Fruit fly (Drosophila melanogaster) S2 (cell line): Measurements from ENCODE around the gene Tsen2.

ENCODE experiments used
- CG8478 ChIP-seq: fragments of >200 bp; optimal IDR thresholded peaks from 2 replicates; lab custom pipeline; 2018
- CTCF ChIP-seq, 2 experiments: fragments of >200 bp; optimal IDR thresholded peaks; 2 replicates each; lab custom pipeline; 2018

The Tsen2 gene

dm6 chr2L:16729556-16729955 is at the start of gene Tsen2:
Gene Tsen2, plus strand, starts transcription at chr2L:16729777.
- TF ChIP-seq CG8478 (no peak), CTCF (optimal IDR thresholded peaks at IDR 0.05; lab: Kevin White, UChicago) (no peak)

DNA sequence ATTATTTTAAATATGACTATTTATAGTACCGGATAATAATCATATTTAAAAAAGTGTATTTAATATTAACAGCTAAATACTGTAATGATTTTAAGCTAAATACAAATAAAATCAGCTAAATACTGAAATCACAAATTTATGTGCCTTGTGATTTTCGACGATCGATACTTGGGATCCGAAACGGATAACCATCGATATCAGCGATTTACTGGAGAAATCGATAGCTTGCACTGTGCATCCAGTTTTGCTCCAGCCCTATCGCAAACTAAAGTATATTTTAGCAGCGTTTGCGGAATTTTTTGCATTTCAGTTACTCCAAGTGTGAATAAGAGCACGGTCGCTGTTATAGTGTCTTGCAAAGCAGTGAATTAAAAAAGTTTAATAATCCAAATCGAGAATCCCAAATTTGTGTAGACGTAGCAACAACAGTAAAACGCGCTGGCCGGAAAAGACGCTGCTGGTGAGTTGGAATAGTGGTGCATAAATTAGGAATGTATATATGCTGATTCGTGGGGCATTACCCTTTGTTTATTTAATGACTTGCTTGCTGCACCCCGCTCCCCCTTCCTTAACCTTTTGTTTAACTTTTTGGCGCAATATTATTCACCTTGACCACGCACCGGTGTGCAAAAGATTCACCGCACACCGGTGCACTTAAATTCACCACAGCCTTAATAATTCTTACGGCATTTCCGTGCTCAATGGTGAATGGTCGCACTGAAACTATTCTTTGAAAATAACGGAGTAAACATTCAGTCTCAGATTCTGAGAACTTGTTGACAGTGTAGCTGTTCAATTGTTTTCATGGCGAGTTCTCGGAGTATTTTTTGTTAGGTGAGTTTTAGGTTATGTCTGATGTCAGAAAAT is 49.5 kb upstream of the Tsen2 start, which contains the start of the genes grp and squ:
Gene grp (plus strand): TSS at position 238 of the 867 bp plus-strand sequence.
Gene squ (plus strand): TSS at position 238 of the 867 bp plus-strand sequence.
- peak in 1 of 2 experiments; percentile 27 for TF ChIP-seq CTCF (optimal IDR thresholded peaks at IDR 0.05; lab: Kevin White, UChicago)
- no peak for TF ChIP-seq CG8478

DNA sequence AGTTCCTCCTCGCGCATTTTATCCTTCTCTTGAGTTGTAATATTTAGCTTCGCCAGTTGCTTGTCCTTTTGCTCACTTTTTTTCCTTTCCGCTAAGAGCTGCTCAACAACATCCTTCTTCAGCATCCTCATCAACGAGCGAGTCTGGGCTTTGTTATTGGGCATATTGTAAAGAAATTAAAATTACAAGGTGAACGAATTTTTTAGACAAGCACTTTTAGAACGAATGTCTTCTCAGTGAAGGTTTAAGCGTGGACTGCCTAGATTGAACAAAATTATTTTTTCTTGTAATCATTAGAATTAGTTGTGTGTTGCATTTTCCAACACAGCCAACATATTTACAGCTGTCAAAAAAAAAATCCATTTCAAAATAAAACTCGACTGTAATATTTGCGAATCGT is 47.4 kb upstream of the Tsen2 start, which contains the start of gene CG33552:
Gene CG33552 (plus strand): TSS at position 301 of the 400 bp plus-strand sequence.
- no peak for TF ChIP-seq CTCF (optimal IDR thresholded peaks at IDR 0.05; lab: Kevin White, UChicago)
- TF ChIP-seq CG8478 = no peak

DNA sequence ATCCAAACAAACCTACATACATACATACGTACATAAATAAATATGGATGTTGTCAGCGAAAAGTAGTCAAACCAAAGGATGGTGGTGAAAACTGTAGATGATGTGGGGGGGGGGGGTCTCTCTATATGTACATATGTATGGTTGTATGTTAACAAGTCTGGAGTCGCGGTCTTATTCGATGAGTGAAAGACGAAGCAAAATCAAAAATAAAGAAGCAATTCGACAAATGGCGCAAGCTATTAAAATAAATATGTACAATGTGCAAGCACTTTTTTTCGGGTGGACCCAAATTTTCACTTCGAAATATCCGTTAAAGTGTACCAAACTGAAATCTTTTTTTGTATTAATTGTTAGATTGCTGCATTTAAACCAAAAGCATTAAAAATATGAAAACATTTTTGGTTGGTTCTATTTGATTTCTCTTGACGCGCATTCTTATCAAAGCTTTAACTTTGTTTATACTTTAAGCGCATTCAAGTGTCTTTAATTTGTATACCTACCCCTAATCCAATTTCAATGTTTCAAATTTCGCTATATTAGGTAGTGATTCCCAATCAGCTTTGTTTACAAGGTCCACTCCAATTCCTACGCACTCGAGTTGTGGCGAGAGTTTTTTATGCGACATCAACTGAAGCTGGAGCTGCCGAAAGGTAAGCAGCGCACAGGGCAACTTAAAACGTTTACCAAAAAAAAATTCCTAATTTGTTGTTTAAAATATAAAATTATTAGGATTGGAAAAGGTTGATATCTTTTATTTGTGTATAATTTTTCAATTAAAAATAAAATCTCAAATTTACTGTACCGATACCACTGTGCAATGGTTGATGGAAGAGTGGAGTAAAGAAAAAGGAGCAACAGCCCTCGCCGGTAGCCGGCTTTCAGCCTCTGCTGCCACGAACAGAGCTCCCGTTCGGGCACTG is 45.4 kb upstream of the Tsen2 start, which contains the start of gene CG31807:
Gene CG31807 (minus strand): TSS at position 51 of the 920 bp plus-strand sequence.
- TF ChIP-seq CG8478 = no peak
- no peak for TF ChIP-seq CTCF (optimal IDR thresholded peaks at IDR 0.05; lab: Kevin White, UChicago)

dm6 chr2L:16684908-16685611 is 44.5 kb upstream of the Tsen2 start:
- TF ChIP-seq CTCF (optimal IDR thresholded peaks at IDR 0.05; lab: Kevin White, UChicago) (no peak), CG8478 (no peak)

dm6 chr2L:16685612-16685912 is 44.0 kb upstream of the Tsen2 start:
- peak in 1 of 2 experiments; percentile 18 for TF ChIP-seq CTCF (optimal IDR thresholded peaks at IDR 0.05; lab: Kevin White, UChicago)
- TF ChIP-seq CG8478 = no peak

dm6 chr2L:16686412-16687043 is 43.0 kb upstream of the Tsen2 start:
- TF ChIP-seq CG8478 (no peak), CTCF (optimal IDR thresholded peaks at IDR 0.05; lab: Kevin White, UChicago) (no peak)

DNA sequence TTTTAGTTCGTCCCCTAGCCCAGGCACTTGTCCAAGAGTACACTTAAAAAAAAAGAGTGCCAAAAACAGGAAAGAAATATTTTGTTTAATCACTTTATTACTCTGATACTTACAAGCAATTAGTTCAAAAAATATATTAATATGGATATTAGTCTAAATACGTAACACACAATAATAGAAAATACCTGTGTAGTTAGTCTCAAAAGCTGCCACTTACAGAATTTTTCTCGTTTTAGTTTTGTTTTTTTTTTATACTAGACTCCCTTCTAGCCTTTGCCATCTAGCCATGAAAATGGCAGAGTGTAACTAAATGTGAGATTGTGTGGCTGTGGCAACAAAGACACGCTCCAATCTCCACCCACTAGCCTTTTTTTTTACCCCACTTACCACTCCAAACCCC is 41.7 kb upstream of the Tsen2 start:
- TF ChIP-seq CTCF (optimal IDR thresholded peaks at IDR 0.05; lab: Kevin White, UChicago) (no peak), CG8478 (no peak)

- TF ChIP-seq CTCF (optimal IDR thresholded peaks at IDR 0.05; lab: Kevin White, UChicago) (no peak), CG8478 (no peak)
Observed at dm6 chr2L:16689800-16690618, 39.6 kb upstream of the Tsen2 start.

dm6 chr2L:16690619-16690908 is 39.0 kb upstream of the Tsen2 start:
- TF ChIP-seq CTCF (optimal IDR thresholded peaks at IDR 0.05; lab: Kevin White, UChicago) (no peak), CG8478 (no peak)

- no peak for TF ChIP-seq CG8478
- no peak for TF ChIP-seq CTCF (optimal IDR thresholded peaks at IDR 0.05; lab: Kevin White, UChicago)
Observed at dm6 chr2L:16703008-16703510, 26.5 kb upstream of the Tsen2 start.

DNA sequence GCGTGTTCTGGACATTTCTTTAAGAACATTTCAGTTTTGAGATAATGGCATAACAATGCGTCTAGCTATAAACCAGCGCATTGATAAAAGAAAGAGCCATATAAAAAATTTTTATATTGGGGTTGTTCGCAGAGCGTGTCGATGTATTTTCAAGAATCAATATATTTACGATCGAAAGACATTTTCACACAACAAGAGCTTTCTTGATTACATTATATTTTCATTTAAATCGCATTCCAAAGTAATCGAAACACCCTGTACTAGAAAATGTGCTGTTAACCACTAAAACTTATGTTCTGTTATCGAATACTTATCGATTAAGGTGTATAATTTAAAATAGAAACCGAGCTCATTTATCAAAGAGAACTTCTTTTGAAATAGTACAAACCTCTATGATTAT is 25.8 kb upstream of the Tsen2 start:
- TF ChIP-seq CTCF (optimal IDR thresholded peaks at IDR 0.05; lab: Kevin White, UChicago) = no peak
- no peak for TF ChIP-seq CG8478

dm6 chr2L:16706882-16707775 is 22.4 kb upstream of the Tsen2 start:
- no peak for TF ChIP-seq CTCF (optimal IDR thresholded peaks at IDR 0.05; lab: Kevin White, UChicago)
- no peak for TF ChIP-seq CG8478
